Fruit fly (Drosophila melanogaster): Measurements from ENCODE around the gene Pgam5.

The Pgam5 gene

DNA sequence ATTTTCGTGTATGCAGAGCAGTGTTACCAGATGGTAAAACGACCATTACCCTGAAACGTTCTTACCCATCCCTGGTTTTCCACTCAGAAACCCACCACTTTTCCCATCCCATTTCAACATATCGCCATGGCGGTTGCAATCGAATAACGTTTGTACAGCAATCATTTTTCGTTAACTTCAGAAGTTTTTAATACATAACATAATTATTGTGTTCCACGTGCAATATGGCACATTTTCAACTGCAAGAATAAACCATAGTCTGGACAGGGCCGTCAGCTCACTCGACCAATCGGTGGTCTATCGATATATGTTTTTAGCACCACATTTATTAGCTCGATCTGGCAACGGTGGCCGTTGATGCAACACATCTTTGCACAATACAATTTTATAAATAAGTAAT lies 16.6 kb upstream of the Pgam5 start, which contains the start of the genes trr and mRpL16 (continued):
- TF ChIP-seq CG31365 (tag; optimal IDR thresholded peaks at IDR 0.05) = no peak
- TF ChIP-seq Bgb (GFP tag; IDR thresholded peaks at IDR 0.05; ENCODE audit: partially characterized antibody) = peak; percentile 66
- no peak for TF ChIP-seq az2 (GFP tag; optimal IDR thresholded peaks at IDR 0.05)
- peak; percentile 37 for TF ChIP-seq CG4617 (GFP tag; optimal IDR thresholded peaks at IDR 0.05; ENCODE audit: borderline replicate concordance)
- TF ChIP-seq CG10366 (GFP tag; IDR thresholded peaks at IDR 0.05) = peak; percentile 9; the same call in 1 of the 2 replicates
- no peak for TF ChIP-seq Adf1 (GFP tag; IDR thresholded peaks at IDR 0.05)
- peak; percentile 71 for TF ChIP-seq CG17829 (tag; optimal IDR thresholded peaks at IDR 0.05)
- TF ChIP-seq NFAT (GFP tag; IDR thresholded peaks at IDR 0.05) = no peak
- no peak; the same call in 1 of the 2 replicates for TF ChIP-seq al (GFP tag; IDR thresholded peaks at IDR 0.05)
- TF ChIP-seq sens-2 (GFP tag; IDR thresholded peaks at IDR 0.05) = no peak
- TF ChIP-seq Fer1 (GFP tag; optimal IDR thresholded peaks at IDR 0.05) = peak; percentile 53
- peak in 1 of 2 experiments; percentile 28 for TF ChIP-seq chif (GFP tag; optimal IDR thresholded peaks at IDR 0.05)
- TF ChIP-seq Hr51 (GFP tag; optimal IDR thresholded peaks at IDR 0.05) = peak in 1 of 2 experiments; percentile 13
- TF ChIP-seq CG4424 (GFP tag; optimal IDR thresholded peaks at IDR 0.05) = no peak
- no peak for TF ChIP-seq bigmax (GFP tag; optimal IDR thresholded peaks at IDR 0.05)
- TF ChIP-seq NC2α (GFP tag; optimal IDR thresholded peaks at IDR 0.05) = no peak
- TF ChIP-seq vfl (GFP tag; optimal IDR thresholded peaks at IDR 0.05) = no peak
- peak in 1 of 2 experiments; percentile 16 for TF ChIP-seq insv (GFP tag; optimal IDR thresholded peaks at IDR 0.05)
- no peak for TF ChIP-seq CG1602 (GFP tag; optimal IDR thresholded peaks at IDR 0.05)
- TF ChIP-seq pho (GFP tag; optimal IDR thresholded peaks at IDR 0.05) = peak; percentile 53
- TF ChIP-seq sqz (GFP tag; optimal IDR thresholded peaks at IDR 0.05) = no peak
- 0 out of 2 replicates have a peak, but pooled peaks have one; percentile 16 for TF ChIP-seq CG31224 (GFP tag; IDR thresholded peaks at IDR 0.05)
- TF ChIP-seq chm (GFP tag; IDR thresholded peaks at IDR 0.05) = no peak
- no peak for TF ChIP-seq Vsx1 (GFP tag; optimal IDR thresholded peaks at IDR 0.05)
- no peak for TF ChIP-seq CG31441 (GFP tag; IDR thresholded peaks at IDR 0.05)
- TF ChIP-seq grn (GFP tag; optimal IDR thresholded peaks at IDR 0.05) = no peak
- TF ChIP-seq CG4360 (GFP tag; IDR thresholded peaks at IDR 0.05) = no peak
- no peak for TF ChIP-seq esg (GFP tag; conservative IDR thresholded peaks at IDR 0.05)
- TF ChIP-seq CG11085 (GFP tag; IDR thresholded peaks at IDR 0.05) = no peak
- TF ChIP-seq sim (GFP tag; IDR thresholded peaks at IDR 0.05) = no peak
- TF ChIP-seq Gsc (GFP tag; IDR thresholded peaks at IDR 0.05) = no peak
- no peak for TF ChIP-seq CG3407 (GFP tag; optimal IDR thresholded peaks at IDR 0.05)
- no peak for TF ChIP-seq CG14050 (GFP tag; IDR thresholded peaks at IDR 0.05)
- no peak for TF ChIP-seq CG3726 (GFP tag; IDR thresholded peaks at IDR 0.05)
- no peak for TF ChIP-seq eve (GFP tag; optimal IDR thresholded peaks at IDR 0.05)
- TF ChIP-seq CG3163 (GFP tag; optimal IDR thresholded peaks at IDR 0.05) = no peak
- TF ChIP-seq HHEX (GFP tag; optimal IDR thresholded peaks at IDR 0.05) = no peak
- no peak for TF ChIP-seq CG3065 (GFP tag; optimal IDR thresholded peaks at IDR 0.05)
- no peak for TF ChIP-seq ap (GFP tag; IDR thresholded peaks at IDR 0.05)
- no peak for TF ChIP-seq CG33557 (GFP tag; optimal IDR thresholded peaks at IDR 0.05)
- no peak for TF ChIP-seq onecut (GFP tag; IDR thresholded peaks at IDR 0.05)
- TF ChIP-seq CG5953 (GFP tag; IDR thresholded peaks at IDR 0.05) = no peak
- no peak for TF ChIP-seq psq (GFP tag; optimal IDR thresholded peaks at IDR 0.05)
- peak; percentile 35; the same call in 1 of the 2 replicates for TF ChIP-seq CG11247 (GFP tag; IDR thresholded peaks at IDR 0.05)
- TF ChIP-seq CG9727 (GFP tag; optimal IDR thresholded peaks at IDR 0.05) = peak; percentile 60
- TF ChIP-seq Awh (GFP tag; IDR thresholded peaks at IDR 0.05) = no peak
- peak; percentile 40 for TF ChIP-seq Dp (GFP tag; optimal IDR thresholded peaks at IDR 0.05)
- no peak for TF ChIP-seq CG43689 (GFP tag; IDR thresholded peaks at IDR 0.05)
- TF ChIP-seq CG31388 (GFP tag; optimal IDR thresholded peaks at IDR 0.05) = no peak
- TF ChIP-seq Jarid2 (GFP tag; optimal IDR thresholded peaks at IDR 0.05) = no peak
- TF ChIP-seq row (GFP tag; IDR thresholded peaks at IDR 0.05) = peak; percentile 74
- no peak for TF ChIP-seq lbe (GFP tag; optimal IDR thresholded peaks at IDR 0.05)
- TF ChIP-seq exex (tag; optimal IDR thresholded peaks at IDR 0.05) = no peak

Data from whole organism, embryonic.